Fruit fly (Drosophila melanogaster) whole organism: ENCODE data around the gene CG7546.
"Not testable (repeated sequence)": the region's sequence is repeated elsewhere in the genome, so short reads cannot be mapped to it uniquely, and the experiment has no call there.

ENCODE experiments used
- CG8478 ChIP-seq: fragments of >200 bp; optimal IDR thresholded peaks from 2 replicates; lab custom pipeline; 2018; ENCODE audit warnings: inconsistent platforms
- Dll ChIP-seq: fragments of >200 bp; optimal IDR thresholded peaks from 2 replicates; lab custom pipeline; 2017
- EcR ChIP-seq, 2 experiments: fragments of >200 bp; optimal IDR thresholded peaks; 2 replicates each; lab custom pipeline; 2017; ENCODE audit warnings: missing biosample characterization in 2 of 2, missing genetic modification characterization in 2 of 2, missing genetic modification reagents in 2 of 2
- pan ChIP-seq: fragments of >200 bp; optimal IDR thresholded peaks from 2 replicates; lab custom pipeline; 2017
- psq ChIP-seq: fragments of >200 bp; optimal IDR thresholded peaks from 2 replicates; lab custom pipeline; 2017
- usp ChIP-seq: fragments of >200 bp; optimal IDR thresholded peaks from 2 replicates; lab custom pipeline; 2017; ENCODE audit warnings: missing biosample characterization, missing genetic modification characterization, mixed read lengths

Gene CG7546

dm6 chr3L:7510414-7511384, at the start of gene CG7546:
CG7546 (plus strand) TSS chr3L:7510986.
- TF ChIP-seq pan (lab: Kevin White, UChicago), result no peak
- no peak for TF ChIP-seq psq
- no peak for TF ChIP-seq Dll (lab: Kevin White, UChicago)
- TF ChIP-seq CG8478, result no peak
- TF ChIP-seq usp (GFP tag; lab: Kevin White, UChicago), result no peak
- TF ChIP-seq EcR (GFP tag; optimal IDR thresholded peaks at IDR 0.05; lab: Kevin White, UChicago), result no peak

- TF ChIP-seq pan (lab: Kevin White, UChicago) (no peak), psq (no peak), CG8478 (no peak), usp (GFP tag; lab: Kevin White, UChicago) (no peak), EcR (GFP tag; optimal IDR thresholded peaks at IDR 0.05; lab: Kevin White, UChicago) (no peak), Dll (lab: Kevin White, UChicago) (no peak)
Observed at dm6 chr3L:7465209-7465608, 45.6 kb upstream of the CG7546 start, which contains the start of the genes CG42660, CG42661 and Tsp66A. CG42660 (plus strand) TSS chr3L:7465509. CG42661 (plus strand) TSS chr3L:7465509. Tsp66A (plus strand) TSS chr3L:7465509.

- TF ChIP-seq EcR (GFP tag; optimal IDR thresholded peaks at IDR 0.05; lab: Kevin White, UChicago) (no peak), psq (no peak), Dll (lab: Kevin White, UChicago) (no peak), pan (lab: Kevin White, UChicago) (no peak), usp (GFP tag; lab: Kevin White, UChicago) (no peak), CG8478 (no peak)
Observed at dm6 chr3L:7470202-7470601, 40.6 kb upstream of the CG7546 start, which contains the start of gene CG8543. CG8543 (minus strand) TSS chr3L:7470302.

dm6 chr3L:7471259-7471658, 39.5 kb upstream of the CG7546 start, which contains the start of gene CG8541:
CG8541 (plus strand) TSS chr3L:7471559.
- TF ChIP-seq Dll (lab: Kevin White, UChicago), result no peak
- TF ChIP-seq psq, result no peak
- TF ChIP-seq CG8478, result no peak
- no peak for TF ChIP-seq usp (GFP tag; lab: Kevin White, UChicago)
- TF ChIP-seq EcR (GFP tag; optimal IDR thresholded peaks at IDR 0.05; lab: Kevin White, UChicago), result no peak
- TF ChIP-seq pan (lab: Kevin White, UChicago), result no peak

dm6 chr3L:7475270-7475669, 35.5 kb upstream of the CG7546 start, which contains the start of gene CG43292:
CG43292 (plus strand) TSS chr3L:7475570.
- TF ChIP-seq CG8478 (no peak), EcR (GFP tag; optimal IDR thresholded peaks at IDR 0.05; lab: Kevin White, UChicago) (no peak), psq (no peak), Dll (lab: Kevin White, UChicago) (no peak), usp (GFP tag; lab: Kevin White, UChicago) (no peak), pan (lab: Kevin White, UChicago) (no peak)

- TF ChIP-seq pan (lab: Kevin White, UChicago), result no peak
- TF ChIP-seq psq, result no peak
- no peak for TF ChIP-seq EcR (GFP tag; optimal IDR thresholded peaks at IDR 0.05; lab: Kevin White, UChicago)
- TF ChIP-seq Dll (lab: Kevin White, UChicago), result no peak
- TF ChIP-seq usp (GFP tag; lab: Kevin White, UChicago), result no peak
- no peak for TF ChIP-seq CG8478
Observed at dm6 chr3L:7485667-7486066, 25.1 kb upstream of the CG7546 start, which contains the start of gene mthl6. mthl6 (plus strand) TSS chr3L:7485967.

dm6 chr3L:7491564-7491963, 19.2 kb upstream of the CG7546 start, which contains the start of gene Cyp316a1:
Cyp316a1 (plus strand) TSS chr3L:7491864.
- TF ChIP-seq Dll (lab: Kevin White, UChicago) (no peak), psq (no peak), EcR (GFP tag; optimal IDR thresholded peaks at IDR 0.05; lab: Kevin White, UChicago) (no peak), usp (GFP tag; lab: Kevin White, UChicago) (no peak)

dm6 chr3L:7496097-7496496, 14.7 kb upstream of the CG7546 start, which contains the start of gene Cyp4d8:
Cyp4d8 (minus strand) TSS chr3L:7496197.
- no peak for TF ChIP-seq pan (lab: Kevin White, UChicago)
- no peak for TF ChIP-seq EcR (GFP tag; optimal IDR thresholded peaks at IDR 0.05; lab: Kevin White, UChicago)
- no peak for TF ChIP-seq CG8478
- TF ChIP-seq Dll (lab: Kevin White, UChicago), result no peak
- no peak for TF ChIP-seq psq

dm6 chr3L:7498731-7499130, 12.1 kb upstream of the CG7546 start, which contains the start of gene CG8539:
CG8539 (minus strand) TSS chr3L:7498831.
- TF ChIP-seq usp (GFP tag; lab: Kevin White, UChicago); EcR (GFP tag; optimal IDR thresholded peaks at IDR 0.05; lab: Kevin White, UChicago); pan (lab: Kevin White, UChicago): not testable (repeated sequence)

- no peak for TF ChIP-seq psq
- TF ChIP-seq EcR (GFP tag; optimal IDR thresholded peaks at IDR 0.05; lab: Kevin White, UChicago), result no peak
- no peak for TF ChIP-seq pan (lab: Kevin White, UChicago)
- TF ChIP-seq usp (GFP tag; lab: Kevin White, UChicago), result no peak
- TF ChIP-seq CG8478, result no peak
Observed at dm6 chr3L:7506117-7506516, 4.7 kb upstream of the CG7546 start, which contains the start of gene CG7548. CG7548 (minus strand) TSS chr3L:7506217.

dm6 chr3L:7518351-7519102, 7.7 kb downstream of the CG7546 start, which contains the start of gene ltl:
ltl (plus strand) TSS chr3L:7518997.
- TF ChIP-seq EcR (GFP tag; optimal IDR thresholded peaks at IDR 0.05; lab: Kevin White, UChicago) (no peak), CG8478 (no peak), Dll (lab: Kevin White, UChicago) (no peak), usp (GFP tag; lab: Kevin White, UChicago) (no peak), psq (no peak), pan (lab: Kevin White, UChicago) (no peak)
